Fruit fly (Drosophila melanogaster) whole organism, embryonic: Measurements from ENCODE around the gene CG5359.

Source experiments
- Bgb ChIP-seq: fragments of 200-800 bp; sonication (Bioruptor generic); IDR thresholded peaks from 2 replicates; pipeline ENCODE4 v1.3.6; 2022; ENCODE audit warnings: missing biosample characterization, missing genetic modification characterization; ENCODE audit not compliant: partially characterized antibody
- CG11695 ChIP-seq: fragments of 200-800 bp; sonication (Bioruptor generic); IDR thresholded peaks from 3 replicates; pipeline ENCODE4 v1.3.6; 2022; ENCODE audit warnings: missing biosample characterization, missing genetic modification characterization
- CG12155 ChIP-seq: fragments of 200-800 bp; sonication (Bioruptor generic); optimal IDR thresholded peaks from 3 replicates; lab custom pipeline; 2016; ENCODE audit warnings: missing biosample characterization, missing genetic modification characterization
- CG12659 ChIP-seq: fragments of 200-800 bp; sonication (Bioruptor generic); optimal IDR thresholded peaks from 3 replicates; lab custom pipeline; 2017; ENCODE audit warnings: mild to moderate bottlenecking, missing biosample characterization, missing genetic modification reagents, missing genetic modification characterization
- CG13775 ChIP-seq: fragments of 200-800 bp; sonication (Bioruptor generic); optimal IDR thresholded peaks from 3 replicates; lab custom pipeline; 2017; ENCODE audit warnings: missing biosample characterization, mild to moderate bottlenecking, missing genetic modification characterization
- CG15073 ChIP-seq: fragments of 200-800 bp; sonication (Bioruptor generic); optimal IDR thresholded peaks from 2 replicates; lab custom pipeline; 2016; ENCODE audit warnings: missing biosample characterization, missing genetic modification characterization
- CG16815 ChIP-seq: fragments of 200-800 bp; sonication (Bioruptor generic); optimal IDR thresholded peaks from 3 replicates; lab custom pipeline; 2017; ENCODE audit warnings: missing biosample characterization, mild to moderate bottlenecking, missing genetic modification characterization
- CG16863 ChIP-seq: fragments of 200-800 bp; sonication (Bioruptor generic); optimal IDR thresholded peaks from 3 replicates; lab custom pipeline; 2016; ENCODE audit warnings: missing biosample characterization, missing genetic modification characterization
- CG17328 ChIP-seq: fragments of 200-800 bp; sonication (Bioruptor generic); IDR thresholded peaks from 2 replicates; pipeline ENCODE4 v1.3.6; 2022; ENCODE audit warnings: missing biosample characterization, missing genetic modification characterization
- CG17359 ChIP-seq: fragments of 200-800 bp; sonication (Bioruptor generic); optimal IDR thresholded peaks from 3 replicates; lab custom pipeline; 2018; ENCODE audit warnings: missing biosample characterization, mild to moderate bottlenecking, missing genetic modification characterization, moderate library complexity
- CG18599 ChIP-seq: fragments of 200-800 bp; sonication (Bioruptor generic); optimal IDR thresholded peaks from 3 replicates; lab custom pipeline; 2017; ENCODE audit warnings: missing biosample characterization, missing genetic modification characterization, mild to moderate bottlenecking, moderate library complexity, missing genetic modification reagents
- CG2712 ChIP-seq: fragments of 200-800 bp; optimal IDR thresholded peaks from 3 replicates; lab custom pipeline; 2019; ENCODE audit warnings: missing biosample characterization, mild to moderate bottlenecking, missing genetic modification characterization, moderate library complexity
- CG3163 ChIP-seq: fragments of 200-800 bp; sonication (Bioruptor generic); optimal IDR thresholded peaks from 3 replicates; lab custom pipeline; 2016; ENCODE audit warnings: missing biosample characterization, missing genetic modification characterization
- CG4707 ChIP-seq: fragments of 200-800 bp; sonication (Bioruptor generic); optimal IDR thresholded peaks from 2 replicates; lab custom pipeline; 2018; ENCODE audit warnings: missing biosample characterization, mild to moderate bottlenecking, missing genetic modification characterization, moderate library complexity
- CG6791 ChIP-seq: fragments of 200-800 bp; sonication (Bioruptor generic); IDR thresholded peaks from 3 replicates; pipeline ENCODE4 v1.3.6; 2022; ENCODE audit warnings: missing biosample characterization, missing genetic modification characterization; ENCODE audit not compliant: partially characterized antibody
- CG7357 ChIP-seq: fragments of 200-800 bp; sonication (Bioruptor generic); IDR thresholded peaks from 3 replicates; pipeline ENCODE4 v1.3.6; 2022; ENCODE audit warnings: missing biosample characterization, missing genetic modification characterization
- CG7786 ChIP-seq: fragments of 200-800 bp; sonication (Bioruptor generic); optimal IDR thresholded peaks from 2 replicates; lab custom pipeline; 2016; ENCODE audit warnings: missing biosample characterization, missing genetic modification characterization
- CG7963 ChIP-seq: fragments of 200-800 bp; sonication (Bioruptor generic); IDR thresholded peaks from 3 replicates; pipeline ENCODE4 v1.3.6; 2022; ENCODE audit warnings: missing biosample characterization, missing genetic modification characterization; ENCODE audit not compliant: partially characterized antibody
- CG9932 ChIP-seq: fragments of 200-800 bp; sonication (Bioruptor generic); IDR thresholded peaks from 2 replicates; pipeline ENCODE4 v1.3.6; 2022; ENCODE audit warnings: missing biosample characterization, missing genetic modification characterization
- CrebB ChIP-seq: fragments of 200-800 bp; sonication (Bioruptor generic); optimal IDR thresholded peaks from 3 replicates; lab custom pipeline; 2018; ENCODE audit warnings: missing biosample characterization, mild to moderate bottlenecking, missing genetic modification characterization
- D19A ChIP-seq: fragments of 200-800 bp; optimal IDR thresholded peaks from 3 replicates; lab custom pipeline; 2019; ENCODE audit warnings: missing biosample characterization, mild to moderate bottlenecking, missing genetic modification characterization, moderate library complexity
- Elba2 ChIP-seq: fragments of 200-800 bp; sonication (Bioruptor generic); optimal IDR thresholded peaks from 3 replicates; lab custom pipeline; 2016; ENCODE audit warnings: missing biosample characterization, missing genetic modification characterization
- Med ChIP-seq: fragments of 200-800 bp; sonication (Bioruptor generic); peaks from one replicate; lab custom pipeline; 2016; ENCODE audit warnings: missing biosample characterization, missing genetic modification characterization, mild to moderate bottlenecking, inconsistent platforms, moderate library complexity
- Nf-YB ChIP-seq: fragments of 200-800 bp; sonication (Bioruptor generic); optimal IDR thresholded peaks from 3 replicates; lab custom pipeline; 2019; ENCODE audit warnings: missing biosample characterization, mild to moderate bottlenecking, missing genetic modification characterization, moderate library complexity
- Oli ChIP-seq: fragments of 200-800 bp; sonication (Bioruptor generic); optimal IDR thresholded peaks from 2 replicates; lab custom pipeline; 2018; ENCODE audit warnings: missing biosample characterization, mild to moderate bottlenecking, missing genetic modification characterization, moderate library complexity
- Ptx1 ChIP-seq: fragments of 200-800 bp; sonication (Bioruptor generic); IDR thresholded peaks from 2 replicates; pipeline ENCODE4 v1.3.6; 2022; ENCODE audit warnings: missing biosample characterization, missing genetic modification characterization
- Sry-β ChIP-seq: fragments of 200-800 bp; sonication (Bioruptor generic); optimal IDR thresholded peaks from 2 replicates; lab custom pipeline; 2018; ENCODE audit warnings: missing biosample characterization, mild to moderate bottlenecking, missing genetic modification characterization, moderate library complexity
- Xbp1 ChIP-seq: fragments of 200-800 bp; sonication (Bioruptor generic); optimal IDR thresholded peaks from 3 replicates; lab custom pipeline; 2016; ENCODE audit warnings: missing biosample characterization, mild to moderate bottlenecking, missing genetic modification characterization
- YL-1 ChIP-seq: fragments of 200-800 bp; sonication (Bioruptor generic); optimal IDR thresholded peaks from 3 replicates; lab custom pipeline; 2017; ENCODE audit warnings: missing biosample characterization, mild to moderate bottlenecking, missing genetic modification characterization
- ab ChIP-seq: fragments of 200-800 bp; sonication (Bioruptor generic); optimal IDR thresholded peaks from 2 replicates; lab custom pipeline; 2016; ENCODE audit warnings: missing biosample characterization, missing genetic modification characterization
- az2 ChIP-seq: fragments of 200-800 bp; sonication (Bioruptor generic); optimal IDR thresholded peaks from 3 replicates; lab custom pipeline; 2016; ENCODE audit warnings: missing biosample characterization, missing genetic modification characterization
- bcd ChIP-seq: fragments of 200-800 bp; sonication (Bioruptor generic); optimal IDR thresholded peaks from 2 replicates; lab custom pipeline; 2017; ENCODE audit warnings: missing biosample characterization, mild to moderate bottlenecking, missing genetic modification characterization
- caup ChIP-seq: fragments of 200-800 bp; sonication (Bioruptor generic); optimal IDR thresholded peaks from 3 replicates; lab custom pipeline; 2017; ENCODE audit warnings: missing biosample characterization, mild to moderate bottlenecking, missing genetic modification characterization, moderate library complexity; ENCODE audit not compliant: severe bottlenecking
- chif ChIP-seq, 2 experiments: fragments of 200-800 bp; sonication (Bioruptor generic); optimal IDR thresholded peaks; 3 replicates each; lab custom pipeline; 2016; ENCODE audit warnings: missing biosample characterization in 2 of 2, missing genetic modification characterization in 2 of 2
- croc ChIP-seq: fragments of 200-800 bp; sonication (Bioruptor generic); conservative IDR thresholded peaks from 3 replicates; pipeline ENCODE4 v1.3.6; 2022; ENCODE audit warnings: missing biosample characterization, missing genetic modification characterization
- dati ChIP-seq: fragments of 200-800 bp; sonication (Bioruptor generic); IDR thresholded peaks from 2 replicates; pipeline ENCODE4 v1.3.6; 2022; ENCODE audit warnings: missing biosample characterization, missing genetic modification characterization
- ems ChIP-seq: fragments of 200-800 bp; sonication (Bioruptor generic); optimal IDR thresholded peaks from 3 replicates; lab custom pipeline; 2016; ENCODE audit warnings: missing biosample characterization, missing genetic modification characterization
- en ChIP-seq: fragments of 200-800 bp; sonication (Bioruptor generic); optimal IDR thresholded peaks from 2 replicates; lab custom pipeline; 2016; ENCODE audit warnings: missing biosample characterization, missing genetic modification characterization
- fru ChIP-seq: fragments of >200 bp; optimal IDR thresholded peaks from 2 replicates; lab custom pipeline; 2017
- gce ChIP-seq: fragments of 200-800 bp; sonication (Bioruptor generic); IDR thresholded peaks from 3 replicates; pipeline ENCODE4 v1.3.6; 2022; ENCODE audit warnings: missing biosample characterization, missing genetic modification characterization
- gsb ChIP-seq: fragments of 200-800 bp; sonication (Bioruptor generic); IDR thresholded peaks from 2 replicates; pipeline ENCODE4 v1.3.6; 2022; ENCODE audit warnings: missing biosample characterization, missing genetic modification characterization
- nmo ChIP-seq: fragments of 200-800 bp; sonication (Bioruptor generic); optimal IDR thresholded peaks from 2 replicates; lab custom pipeline; 2018; ENCODE audit warnings: missing biosample characterization, mild to moderate bottlenecking, missing genetic modification characterization, moderate library complexity
- peb ChIP-seq: fragments of 200-800 bp; sonication (Bioruptor generic); IDR thresholded peaks from 2 replicates; pipeline ENCODE4 v1.3.6; 2022; ENCODE audit warnings: missing biosample characterization, missing genetic modification characterization
- sima ChIP-seq: fragments of 200-800 bp; sonication (Bioruptor generic); optimal IDR thresholded peaks from 2 replicates; lab custom pipeline; 2016; ENCODE audit warnings: missing biosample characterization, missing genetic modification characterization
- sisA ChIP-seq: fragments of 200-800 bp; sonication (Bioruptor generic); IDR thresholded peaks from 2 replicates; pipeline ENCODE4 v1.3.6; 2022; ENCODE audit warnings: missing biosample characterization, missing genetic modification characterization
- so ChIP-seq: fragments of 200-800 bp; sonication (Bioruptor generic); IDR thresholded peaks from 3 replicates; pipeline ENCODE4 v1.3.6; 2022; ENCODE audit warnings: missing biosample characterization, missing genetic modification characterization
- stc ChIP-seq: fragments of 200-800 bp; sonication (Bioruptor generic); IDR thresholded peaks from 2 replicates; pipeline ENCODE4 v1.3.6; 2022; ENCODE audit warnings: missing biosample characterization, missing genetic modification characterization
- toy ChIP-seq: fragments of 200-800 bp; sonication (Bioruptor generic); IDR thresholded peaks from 2 replicates; pipeline ENCODE4 v1.3.6; 2022; ENCODE audit warnings: missing biosample characterization, missing genetic modification characterization
- trem ChIP-seq: fragments of 200-800 bp; optimal IDR thresholded peaks from 3 replicates; lab custom pipeline; 2019; ENCODE audit warnings: missing biosample characterization, mild to moderate bottlenecking, missing genetic modification characterization, moderate library complexity
- trh ChIP-seq: fragments of 200-800 bp; sonication (Bioruptor generic); optimal IDR thresholded peaks from 2 replicates; lab custom pipeline; 2016; ENCODE audit warnings: missing biosample characterization, missing genetic modification characterization

Gene CG5359

DNA sequence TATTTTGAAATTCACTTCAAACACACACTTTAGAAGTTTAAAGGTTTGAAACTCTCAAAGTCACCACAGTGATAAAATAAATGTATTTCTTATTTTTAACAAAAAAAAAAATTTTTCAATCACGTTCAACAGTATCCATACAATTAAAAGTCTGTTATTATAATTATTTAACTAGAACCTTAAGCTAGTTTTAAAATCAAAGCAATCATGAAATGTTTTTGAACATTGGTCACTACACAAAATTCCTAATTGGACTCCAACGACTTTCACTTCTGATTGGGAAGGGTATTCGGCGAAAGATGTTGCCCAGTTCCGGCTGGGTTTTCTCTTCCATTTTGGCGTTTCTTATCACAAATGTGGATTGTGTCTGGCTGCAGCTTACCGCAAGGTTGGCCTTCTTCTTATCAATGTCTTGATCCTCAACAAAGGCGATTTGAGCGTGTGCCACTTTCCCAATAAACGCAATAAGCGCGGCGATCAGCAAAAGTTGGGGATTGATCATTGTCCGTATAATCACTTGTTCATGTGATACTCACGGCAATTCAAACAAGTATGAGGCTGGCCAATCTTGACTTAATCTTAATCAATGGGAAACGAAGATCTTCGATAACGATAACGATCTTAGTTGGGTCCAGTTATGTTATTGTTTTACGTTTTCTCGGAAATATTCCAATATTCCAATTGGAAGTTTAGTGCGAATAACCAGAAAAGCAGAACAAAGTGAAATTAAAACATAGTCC lies 47.1 kb upstream of the CG5359 start:
- no peak for TF ChIP-seq CG4707 (GFP tag; lab: Kevin White, UChicago)
- TF ChIP-seq CG17328 (GFP tag; lab: Robert Waterston, UW) = no peak
- peak in 1 of 2 experiments; percentile 1 for TF ChIP-seq chif (GFP tag; optimal IDR thresholded peaks at IDR 0.05; lab: Kevin White, UChicago)
- no peak for TF ChIP-seq toy (GFP tag; lab: Robert Waterston, UW)
- TF ChIP-seq gce (GFP tag; lab: Robert Waterston, UW) = no peak
- TF ChIP-seq ems (GFP tag; lab: Kevin White, UChicago) = no peak
- no peak for TF ChIP-seq sima (GFP tag; lab: Kevin White, UChicago)
- peak; percentile 59 for TF ChIP-seq CG2712 (tag; lab: Kevin White, UChicago)
- peak; percentile 46 for TF ChIP-seq CG18599 (GFP tag; lab: Kevin White, UChicago)
- peak; percentile 17 for TF ChIP-seq bcd (GFP tag; lab: Kevin White, UChicago)
- TF ChIP-seq so = no peak
- no peak for TF ChIP-seq ab (GFP tag; lab: Kevin White, UChicago)
- peak; percentile 37; the same call in 1 of the 2 replicates for TF ChIP-seq Ptx1 (GFP tag; lab: Robert Waterston, UW)
- TF ChIP-seq D19A (tag; lab: Kevin White, UChicago) = peak; percentile 96
- TF ChIP-seq CG11695 (GFP tag; lab: Robert Waterston, UW) = no peak
- no peak for TF ChIP-seq CG15073 (GFP tag; lab: Kevin White, UChicago)
- TF ChIP-seq Med (GFP tag; lab: Kevin White, UChicago) = peak; percentile 77
- peak; percentile 22 for TF ChIP-seq CG17359 (tag; lab: Kevin White, UChicago)
- TF ChIP-seq caup (GFP tag; lab: Kevin White, UChicago) = peak; percentile 15
- no peak for TF ChIP-seq en (GFP tag; lab: Kevin White, UChicago)
- peak; percentile 3 for TF ChIP-seq CG16815 (GFP tag; lab: Kevin White, UChicago)
- peak; percentile 35; the same call in 1 of the 2 replicates for TF ChIP-seq Bgb (GFP tag; lab: Robert Waterston, UW)
- peak; percentile 40 for TF ChIP-seq CG13775 (GFP tag; lab: Kevin White, UChicago)
- TF ChIP-seq CG9932 = no peak
- no peak for TF ChIP-seq CrebB (tag; lab: Kevin White, UChicago)
- TF ChIP-seq peb (GFP tag; lab: Robert Waterston, UW) = 0 out of 2 replicates have a peak, but pooled peaks have one; percentile 10
- no peak for TF ChIP-seq CG7357
- peak; percentile 45 for TF ChIP-seq nmo
- TF ChIP-seq az2 (GFP tag; lab: Kevin White, UChicago) = peak; percentile 33
- TF ChIP-seq CG3163 (GFP tag; lab: Kevin White, UChicago) = no peak
- no peak for TF ChIP-seq trem (tag; lab: Kevin White, UChicago)
- no peak for TF ChIP-seq Sry-β (GFP tag; lab: Kevin White, UChicago)
- peak; percentile 17 for TF ChIP-seq Nf-YB (GFP tag; lab: Kevin White, UChicago)
- TF ChIP-seq Elba2 (GFP tag; lab: Kevin White, UChicago) = peak; percentile 55
- no peak for TF ChIP-seq stc
- TF ChIP-seq Xbp1 (GFP tag; lab: Kevin White, UChicago) = peak; percentile 19
- no peak for TF ChIP-seq dati
- TF ChIP-seq gsb (GFP tag; lab: Robert Waterston, UW) = no peak
- TF ChIP-seq CG7963 (GFP tag; lab: Robert Waterston, UW) = no peak
- no peak for TF ChIP-seq YL-1 (GFP tag; lab: Kevin White, UChicago)
- TF ChIP-seq CG12155 (GFP tag; lab: Kevin White, UChicago) = peak; percentile 19
- no peak for TF ChIP-seq fru (lab: Kevin White, UChicago)
- TF ChIP-seq sisA = peak; percentile 26
- TF ChIP-seq CG12659 (GFP tag; lab: Kevin White, UChicago) = peak; percentile 48
- TF ChIP-seq Oli (tag; lab: Kevin White, UChicago) = peak; percentile 64
- TF ChIP-seq croc = no peak
- no peak for TF ChIP-seq CG16863 (GFP tag; lab: Kevin White, UChicago)
- no peak for TF ChIP-seq trh (GFP tag; lab: Kevin White, UChicago)
- 0 out of 3 replicates have a peak, but pooled peaks have one; percentile 46 for TF ChIP-seq CG6791 (GFP tag; lab: Robert Waterston, UW)
- no peak for TF ChIP-seq CG7786 (GFP tag; lab: Kevin White, UChicago)
